Fruit fly (Drosophila melanogaster) whole organism, prepupa: ENCODE measurements around the gene CG31546.

Source experiments
- Blimp-1 ChIP-seq: fragments of 200-800 bp; sonication (Bioruptor generic); optimal IDR thresholded peaks from 3 replicates; lab custom pipeline; 2017; ENCODE audit warnings: missing biosample characterization, missing genetic modification characterization, mild to moderate bottlenecking, moderate library complexity, missing genetic modification reagents
- CG11762 ChIP-seq: fragments of 200-800 bp; sonication (Bioruptor generic); optimal IDR thresholded peaks from 3 replicates; lab custom pipeline; 2016; ENCODE audit warnings: missing biosample characterization, missing genetic modification characterization; ENCODE audit not compliant: insufficient read depth
- CG3919 ChIP-seq: fragments of 200-800 bp; sonication (Bioruptor generic); optimal IDR thresholded peaks from 3 replicates; lab custom pipeline; 2016; ENCODE audit warnings: missing biosample characterization, missing genetic modification characterization
- CG6163 ChIP-seq: fragments of 200-800 bp; sonication (Bioruptor generic); IDR thresholded peaks from 3 replicates; pipeline ENCODE4 v1.3.6; 2022; ENCODE audit warnings: missing biosample characterization, missing genetic modification characterization
- CG6276 ChIP-seq: fragments of 200-800 bp; sonication (Bioruptor generic); optimal IDR thresholded peaks from 2 replicates; lab custom pipeline; 2017; ENCODE audit warnings: missing biosample characterization, mild to moderate bottlenecking, missing genetic modification characterization
- Eip93F ChIP-seq: fragments of 200-800 bp; sonication (Bioruptor generic); optimal IDR thresholded peaks from 2 replicates; lab custom pipeline; 2016; ENCODE audit warnings: missing biosample characterization, mild to moderate bottlenecking, missing genetic modification characterization
- Gug ChIP-seq: fragments of 200-800 bp; sonication (Bioruptor generic); IDR thresholded peaks from 2 replicates; pipeline ENCODE4 v1.3.6; 2022; ENCODE audit warnings: missing biosample characterization, missing genetic modification characterization
- Sox102F ChIP-seq: fragments of 200-800 bp; sonication (Bioruptor generic); optimal IDR thresholded peaks from 2 replicates; lab custom pipeline; 2016; ENCODE audit warnings: missing biosample characterization, mild to moderate bottlenecking, missing genetic modification characterization
- achi ChIP-seq: fragments of 200-800 bp; sonication (Bioruptor generic); optimal IDR thresholded peaks from 3 replicates; lab custom pipeline; 2016; ENCODE audit warnings: missing biosample characterization, missing genetic modification characterization
- cyc ChIP-seq: fragments of 200-800 bp; sonication (Bioruptor generic); optimal IDR thresholded peaks from 3 replicates; lab custom pipeline; 2016; ENCODE audit warnings: missing biosample characterization, missing genetic modification characterization
- fd85E ChIP-seq: fragments of 200-800 bp; sonication (Bioruptor generic); optimal IDR thresholded peaks from 3 replicates; lab custom pipeline; 2016; ENCODE audit warnings: missing biosample characterization, missing genetic modification characterization
- ss ChIP-seq, 2 experiments: fragments of 200-800 bp; sonication (Bioruptor generic); optimal IDR thresholded peaks; 2 replicates in 1 of 2; 3 replicates in 1 of 2; lab custom pipeline; 2017 to 2018; ENCODE audit warnings: mild to moderate bottlenecking in 2 of 2, missing biosample characterization in 2 of 2, missing genetic modification characterization in 2 of 2, moderate library complexity in 1 of 2

- TF ChIP-seq achi (GFP tag; lab: Kevin White, UChicago), result no peak
- no peak for TF ChIP-seq ss (GFP tag; optimal IDR thresholded peaks at IDR 0.05; lab: Kevin White, UChicago)
- TF ChIP-seq Sox102F (GFP tag; lab: Kevin White, UChicago), result no peak
- TF ChIP-seq Eip93F (GFP tag; lab: Kevin White, UChicago), result no peak
- TF ChIP-seq Gug, result no peak
- TF ChIP-seq Blimp-1, result peak; percentile 18
- TF ChIP-seq cyc (GFP tag; lab: Kevin White, UChicago), result no peak
- no peak for TF ChIP-seq CG6276 (GFP tag; lab: Kevin White, UChicago)
- no peak for TF ChIP-seq CG6163
- no peak for TF ChIP-seq CG11762 (GFP tag; lab: Kevin White, UChicago)
- TF ChIP-seq fd85E (GFP tag; lab: Kevin White, UChicago), result no peak
- no peak for TF ChIP-seq CG3919 (GFP tag; lab: Kevin White, UChicago)
Observed at dm6 chr3R:5599521-5600360, 35.7 kb downstream of the CG31546 start.
